Fruit fly (Drosophila melanogaster) whole organism, embryonic: ENCODE measurements around the gene CG17377.

ENCODE experiments used
- CG10147 ChIP-seq: fragments of 200-800 bp; sonication (Bioruptor generic); optimal IDR thresholded peaks from 2 replicates; lab custom pipeline; 2019; ENCODE audit warnings: missing biosample characterization, mild to moderate bottlenecking, missing genetic modification characterization, moderate library complexity
- CG10543 ChIP-seq: fragments of 200-800 bp; sonication (Bioruptor generic); optimal IDR thresholded peaks from 3 replicates; lab custom pipeline; 2017; ENCODE audit warnings: missing biosample characterization, mild to moderate bottlenecking, missing genetic modification characterization, moderate library complexity
- CG12769 ChIP-seq: fragments of 200-800 bp; sonication (Bioruptor generic); optimal IDR thresholded peaks from 2 replicates; lab custom pipeline; 2019; ENCODE audit warnings: missing biosample characterization, mild to moderate bottlenecking, missing genetic modification characterization, moderate library complexity
- CG17186 ChIP-seq: fragments of 200-800 bp; sonication (Bioruptor generic); optimal IDR thresholded peaks from 3 replicates; lab custom pipeline; 2017; ENCODE audit warnings: missing biosample characterization, missing genetic modification reagents, missing genetic modification characterization
- CG17361 ChIP-seq: fragments of 200-800 bp; sonication (Bioruptor generic); IDR thresholded peaks from 3 replicates; pipeline ENCODE4 v1.3.6; 2022; ENCODE audit warnings: missing biosample characterization, missing genetic modification characterization
- CG31441 ChIP-seq: fragments of 200-800 bp; sonication (Bioruptor generic); IDR thresholded peaks from 2 replicates; pipeline ENCODE4 v1.3.6; 2022; ENCODE audit warnings: missing biosample characterization, missing genetic modification characterization
- CG4730 ChIP-seq: fragments of 200-800 bp; sonication (Bioruptor generic); IDR thresholded peaks from 2 replicates; pipeline ENCODE4 v1.3.6; 2022; ENCODE audit warnings: missing biosample characterization, missing genetic modification characterization
- CG5953 ChIP-seq: fragments of 200-800 bp; sonication (Bioruptor generic); IDR thresholded peaks from 2 replicates; pipeline ENCODE4 v1.3.6; 2022; ENCODE audit warnings: missing biosample characterization, missing genetic modification characterization
- Nf-YA ChIP-seq: fragments of 200-800 bp; sonication (Bioruptor generic); IDR thresholded peaks from 2 replicates; pipeline ENCODE4 v1.3.6; 2022; ENCODE audit warnings: missing biosample characterization, missing genetic modification characterization
- Six4 ChIP-seq: fragments of 200-800 bp; sonication (Bioruptor generic); optimal IDR thresholded peaks from 2 replicates; lab custom pipeline; 2016; ENCODE audit warnings: missing biosample characterization, missing genetic modification characterization
- cas ChIP-seq: fragments of 200-800 bp; sonication (Bioruptor generic); IDR thresholded peaks from 2 replicates; pipeline ENCODE4 v1.3.6; 2022; ENCODE audit warnings: missing biosample characterization, missing genetic modification characterization
- cato ChIP-seq: fragments of 200-800 bp; sonication (Bioruptor generic); optimal IDR thresholded peaks from 2 replicates; lab custom pipeline; 2016; ENCODE audit warnings: missing biosample characterization, missing genetic modification characterization, borderline replicate concordance
- crol ChIP-seq: fragments of 200-800 bp; sonication (Bioruptor generic); IDR thresholded peaks from 2 replicates; pipeline ENCODE4 v1.3.6; 2022; ENCODE audit warnings: missing biosample characterization, missing genetic modification characterization
- ewg ChIP-seq: fragments of 200-800 bp; sonication (Bioruptor generic); optimal IDR thresholded peaks from 3 replicates; lab custom pipeline; 2017; ENCODE audit warnings: mild to moderate bottlenecking, missing biosample characterization, missing genetic modification reagents, missing genetic modification characterization
- psq ChIP-seq: fragments of 200-800 bp; sonication (Bioruptor generic); optimal IDR thresholded peaks from 2 replicates; lab custom pipeline; 2017; ENCODE audit warnings: missing biosample characterization, missing genetic modification characterization
- sd ChIP-seq: fragments of 200-800 bp; sonication (Bioruptor generic); optimal IDR thresholded peaks from 3 replicates; lab custom pipeline; 2018; ENCODE audit warnings: missing biosample characterization, mild to moderate bottlenecking, missing genetic modification characterization, moderate library complexity
- z ChIP-seq: fragments of 200-800 bp; sonication (Bioruptor generic); IDR thresholded peaks from 3 replicates; pipeline ENCODE4 v1.3.6; 2022; ENCODE audit warnings: missing biosample characterization, missing genetic modification characterization

Gene CG17377

dm6 chr2L:6772655-6773054 lies 30.0 kb downstream of the CG17377 start, which contains the start of gene LUBEL:
Gene LUBEL (minus strand): TSS chr2L:6772755.
- no peak for TF ChIP-seq CG5953 (GFP tag; lab: Robert Waterston, UW)
- peak; percentile 29 for TF ChIP-seq CG10543
- TF ChIP-seq CG12769 (tag; lab: Kevin White, UChicago) = peak; percentile 86
- TF ChIP-seq sd = peak; percentile 21
- TF ChIP-seq crol (GFP tag; lab: Robert Waterston, UW) = peak; percentile 36; the same call in 1 of the 2 replicates

DNA sequence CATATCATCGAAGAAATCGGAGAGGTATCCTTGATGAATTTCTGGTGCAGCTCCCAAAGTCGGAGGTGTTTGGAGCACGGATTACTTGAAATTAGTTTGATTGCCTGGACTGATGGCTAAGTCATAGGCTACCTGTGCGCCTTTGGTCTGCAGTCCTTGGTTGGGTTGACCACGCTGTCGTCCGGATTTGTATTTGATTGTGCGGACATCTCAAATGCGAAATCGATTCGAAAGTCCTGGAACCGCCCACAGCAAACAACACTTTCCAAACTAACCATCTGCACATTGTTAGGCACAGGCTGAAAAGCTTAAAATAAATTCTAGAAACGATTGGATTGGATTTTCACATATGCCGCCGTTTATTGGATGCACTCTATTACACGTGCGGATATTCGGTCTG lies 43.1 kb downstream of the CG17377 start, which contains the start of gene CG11322:
Gene CG11322, minus strand, starts transcription at position 101 of the 400 bp plus-strand sequence.
- TF ChIP-seq CG4730 (GFP tag; lab: Robert Waterston, UW) = no peak
- TF ChIP-seq cas (GFP tag; lab: Robert Waterston, UW) = no peak
- no peak for TF ChIP-seq CG17186 (GFP tag; lab: Kevin White, UChicago)
- TF ChIP-seq z (GFP tag; lab: Robert Waterston, UW) = no peak
- no peak for TF ChIP-seq CG31441 (GFP tag; lab: Robert Waterston, UW)
- no peak for TF ChIP-seq CG17361 (GFP tag; lab: Robert Waterston, UW)
- TF ChIP-seq Six4 (GFP tag; lab: Kevin White, UChicago) = no peak
- no peak for TF ChIP-seq cato (GFP tag; lab: Kevin White, UChicago)
- no peak for TF ChIP-seq psq (GFP tag; lab: Kevin White, UChicago)
- TF ChIP-seq ewg = no peak
- no peak for TF ChIP-seq CG10147 (GFP tag; lab: Kevin White, UChicago)
- no peak for TF ChIP-seq Nf-YA (GFP tag; lab: Robert Waterston, UW)
